Worm (Caenorhabditis elegans) whole organism, L1 larva: ENCODE data around the gene clec-232.
"Not testable (repeated sequence)": the region's sequence is repeated elsewhere in the genome, so short reads cannot be mapped to it uniquely, and the experiment has no call there.

Source experiments
- alr-1 ChIP-seq: fragments of 200-800 bp; sonication (Bioruptor generic); optimal IDR thresholded peaks from 2 replicates; lab custom pipeline; 2018; ENCODE audit warnings: borderline replicate concordance, mild to moderate bottlenecking, missing genetic modification characterization, missing compliant biosample characterization
- aly-2 ChIP-seq: fragments of 150-350 bp; optimal IDR thresholded peaks from 2 replicates; lab custom pipeline; 2014; ENCODE audit warnings: missing biosample characterization, missing genetic modification characterization
- ama-1 ChIP-seq: fragments of 150-350 bp; optimal IDR thresholded peaks from 2 replicates; lab custom pipeline; 2014
- ceh-88 ChIP-seq: fragments of 200-800 bp; sonication (Bioruptor generic); IDR thresholded peaks from 2 replicates; pipeline ENCODE4 v1.3.6; 2022; ENCODE audit warnings: missing genetic modification characterization, missing compliant biosample characterization
- efl-1 ChIP-seq, 4 experiments: fragments of 150-350 bp; optimal IDR thresholded peaks in 3 of 4; peaks in 1 of 4; 1 replicate in 1 of 4; 2 replicates in 3 of 4; lab custom pipeline; 2014; ENCODE audit warnings: missing biosample characterization in 2 of 4, missing genetic modification characterization in 2 of 4, missing genetic modification reagents in 2 of 4
- elt-2 ChIP-seq: sonication (generic microtip); optimal IDR thresholded peaks from 2 replicates; lab custom pipeline; 2016; ENCODE audit warnings: missing genetic modification characterization, mild to moderate bottlenecking, inconsistent platforms, missing compliant biosample characterization, missing genetic modification reagents
- fkh-4 ChIP-seq: sonication (generic microtip); optimal IDR thresholded peaks from 2 replicates; lab custom pipeline; 2016; ENCODE audit warnings: missing compliant biosample characterization, missing genetic modification characterization, borderline replicate concordance
- fkh-8 ChIP-seq: sonication (generic microtip); optimal IDR thresholded peaks from 2 replicates; lab custom pipeline; 2016; ENCODE audit warnings: mild to moderate bottlenecking, missing genetic modification characterization, missing compliant biosample characterization
- grh-1 ChIP-seq: fragments of 200-800 bp; sonication (Bioruptor generic); IDR thresholded peaks from 2 replicates; pipeline ENCODE4 v1.3.6; 2022; ENCODE audit warnings: missing genetic modification reagents, missing genetic modification characterization, missing compliant biosample characterization
- hpl-2 ChIP-seq: fragments of 150-350 bp; optimal IDR thresholded peaks from 2 replicates; lab custom pipeline; 2014; ENCODE audit warnings: missing biosample characterization, missing genetic modification reagents, missing genetic modification characterization
- irx-1 ChIP-seq: sonication (generic microtip); optimal IDR thresholded peaks from 2 replicates; lab custom pipeline; 2016; ENCODE audit warnings: missing genetic modification characterization, missing compliant biosample characterization
- isw-1 ChIP-seq: fragments of 200-800 bp; sonication (Bioruptor generic); IDR thresholded peaks from 2 replicates; pipeline ENCODE4 v1.3.6; 2022; ENCODE audit warnings: missing genetic modification characterization, missing compliant biosample characterization
- lin-15B ChIP-seq: fragments of 150-350 bp; sonication (generic microtip); optimal IDR thresholded peaks from 3 replicates; lab custom pipeline; 2014; ENCODE audit warnings: missing biosample characterization, missing genetic modification characterization
- lin-35 ChIP-seq, 2 experiments: fragments of 150-350 bp; optimal IDR thresholded peaks; 2 replicates each; lab custom pipeline; 2014; ENCODE audit warnings: missing biosample characterization in 2 of 2, missing genetic modification characterization in 2 of 2, missing genetic modification reagents in 2 of 2
- lir-3 ChIP-seq: sonication (generic microtip); optimal IDR thresholded peaks from 2 replicates; lab custom pipeline; 2016; ENCODE audit warnings: mild to moderate bottlenecking, missing genetic modification characterization, moderate library complexity, missing compliant biosample characterization; ENCODE audit not compliant: poor library complexity
- lsy-2 ChIP-seq, 2 experiments: fragments of 150-350 bp; optimal IDR thresholded peaks; 2 replicates each; lab custom pipeline; 2014; ENCODE audit warnings: missing biosample characterization in 2 of 2, missing genetic modification characterization in 2 of 2
- mef-2 ChIP-seq: fragments of 150-350 bp; optimal IDR thresholded peaks from 2 replicates; lab custom pipeline; 2014; ENCODE audit warnings: missing biosample characterization, missing genetic modification characterization
- nhr-11 ChIP-seq: fragments of 150-350 bp; optimal IDR thresholded peaks from 2 replicates; lab custom pipeline; 2014; ENCODE audit warnings: missing biosample characterization, missing genetic modification characterization
- nhr-19 ChIP-seq: fragments of 200-800 bp; sonication (Bioruptor generic); conservative IDR thresholded peaks from 2 replicates; pipeline ENCODE4 v1.3.6; 2022; ENCODE audit warnings: missing genetic modification characterization, missing compliant biosample characterization
- nhr-20 ChIP-seq: sonication (generic microtip); optimal IDR thresholded peaks from 2 replicates; lab custom pipeline; 2016; ENCODE audit warnings: mild to moderate bottlenecking, missing genetic modification characterization, missing compliant biosample characterization
- nhr-237 ChIP-seq: fragments of 150-350 bp; optimal IDR thresholded peaks from 2 replicates; lab custom pipeline; 2014; ENCODE audit warnings: missing biosample characterization, missing genetic modification characterization
- nhr-77 ChIP-seq: fragments of 150-350 bp; optimal IDR thresholded peaks from 2 replicates; lab custom pipeline; 2014; ENCODE audit warnings: missing biosample characterization, missing genetic modification characterization
- pax-3 ChIP-seq: fragments of 200-800 bp; sonication (Bioruptor generic); optimal IDR thresholded peaks from 2 replicates; lab custom pipeline; 2018; ENCODE audit warnings: mild to moderate bottlenecking, missing genetic modification characterization, moderate library complexity, missing compliant biosample characterization
- snpc-4 ChIP-seq: fragments of 150-350 bp; optimal IDR thresholded peaks from 2 replicates; lab custom pipeline; 2014; ENCODE audit warnings: missing biosample characterization, missing genetic modification characterization
- snu-23 ChIP-seq: sonication (generic microtip); optimal IDR thresholded peaks from 2 replicates; lab custom pipeline; 2016; ENCODE audit warnings: missing genetic modification characterization, missing compliant biosample characterization
- sox-4 ChIP-seq: sonication (generic microtip); optimal IDR thresholded peaks from 2 replicates; lab custom pipeline; 2016; ENCODE audit warnings: missing genetic modification characterization, missing compliant biosample characterization
- swsn-7 ChIP-seq: sonication (generic microtip); optimal IDR thresholded peaks from 2 replicates; lab custom pipeline; 2016; ENCODE audit warnings: missing genetic modification characterization, missing compliant biosample characterization
- tbx-2 ChIP-seq: sonication (generic microtip); optimal IDR thresholded peaks from 2 replicates; lab custom pipeline; 2016; ENCODE audit warnings: missing genetic modification characterization, missing compliant biosample characterization
- zag-1 ChIP-seq: fragments of 150-350 bp; optimal IDR thresholded peaks from 2 replicates; lab custom pipeline; 2014; ENCODE audit warnings: missing biosample characterization, missing genetic modification characterization
- ztf-11 ChIP-seq, 2 experiments: sonication (generic microtip); optimal IDR thresholded peaks; 2 replicates each; lab custom pipeline; 2016 to 2017; ENCODE audit warnings: missing genetic modification characterization in 2 of 2, missing biosample characterization in 1 of 2, missing compliant biosample characterization in 1 of 2

Gene clec-232

ce11 chrV:15972484-15972883 is 3.5 kb upstream of the clec-232 start, which contains the start of gene sru-23:
Gene sru-23, minus strand, starts transcription at chrV:15972584.
- TF ChIP-seq elt-2 (tag; lab: Kevin White, UChicago) (no peak), lir-3 (tag; lab: Kevin White, UChicago) (no peak), nhr-11 (tag; lab: Kevin White, UChicago) (no peak), fkh-4 (tag; lab: Kevin White, UChicago) (no peak), irx-1 (tag; lab: Kevin White, UChicago) (no peak)
- TF ChIP-seq, all 84 proteins: peak for 0

- no peak for TF ChIP-seq grh-1 (GFP tag; lab: Robert Waterston, UW)
- no peak for TF ChIP-seq efl-1 (optimal IDR thresholded peaks at IDR 0.05; lab: Kevin White, UChicago)
- peak in 1 of 2 experiments; percentile 7 for TF ChIP-seq efl-1 (GFP tag; optimal IDR thresholded peaks at IDR 0.05 in 1 of 2; lab: Kevin White, UChicago)
Measured at ce11 chrV:15974836-15975235, 1.1 kb upstream of the clec-232 start, which contains the start of gene sru-22. Gene sru-22, minus strand, starts transcription at chrV:15974936.

ce11 chrV:15978232-15978764 is 2.4 kb downstream of the clec-232 start, which contains the start of gene oac-20:
Gene oac-20, plus strand, starts transcription at chrV:15978714.
- TF ChIP-seq snu-23 (GFP tag; lab: Kevin White, UChicago) (no peak), elt-2 (tag; lab: Kevin White, UChicago) (peak; percentile 84)

- TF ChIP-seq snpc-4 (tag; lab: Kevin White, UChicago) (peak; percentile 67), swsn-7 (tag; lab: Kevin White, UChicago) (no peak), elt-2 (tag; lab: Kevin White, UChicago) (peak; percentile 72), lin-35 (GFP tag; optimal IDR thresholded peaks at IDR 0.05; lab: Kevin White, UChicago) (peak in 1 of 2 experiments; percentile 12)
Measured at ce11 chrV:15982733-15983344, 6.9 kb downstream of the clec-232 start, which contains the start of the genes fbxa-99 and F36G9.13. Gene fbxa-99, minus strand, starts transcription at chrV:15982854. Gene F36G9.13, plus strand, starts transcription at chrV:15983294.

ce11 chrV:15988074-15988473 is 12.1 kb downstream of the clec-232 start, which contains the start of gene F36G9.15:
Gene F36G9.15, minus strand, starts transcription at chrV:15988174.
- TF ChIP-seq ztf-11 (tag; optimal IDR thresholded peaks at IDR 0.05; lab: Kevin White, UChicago) (no peak), sox-4 (no peak), zag-1 (no peak), elt-2 (tag; lab: Kevin White, UChicago) (no peak), nhr-20 (tag; lab: Kevin White, UChicago) (no peak), fkh-8 (tag; lab: Kevin White, UChicago) (no peak), isw-1 (GFP tag; lab: Robert Waterston, UW) (no peak), tbx-2 (tag; lab: Kevin White, UChicago) (no peak), mef-2 (tag; lab: Kevin White, UChicago) (no peak), hpl-2 (GFP tag; lab: Kevin White, UChicago) (no peak), ceh-88 (GFP tag; lab: Robert Waterston, UW) (no peak), alr-1 (no peak), nhr-19 (GFP tag; lab: Robert Waterston, UW) (no peak), aly-2 (tag; lab: Kevin White, UChicago) (no peak), lir-3 (tag; lab: Kevin White, UChicago) (no peak), lsy-2 (tag; optimal IDR thresholded peaks at IDR 0.05; lab: Kevin White, UChicago) (no peak), ama-1 (lab: Kevin White, UChicago) (no peak), snu-23 (GFP tag; lab: Kevin White, UChicago) (no peak), pax-3 (tag; lab: Kevin White, UChicago) (no peak), nhr-77 (no peak)

DNA sequence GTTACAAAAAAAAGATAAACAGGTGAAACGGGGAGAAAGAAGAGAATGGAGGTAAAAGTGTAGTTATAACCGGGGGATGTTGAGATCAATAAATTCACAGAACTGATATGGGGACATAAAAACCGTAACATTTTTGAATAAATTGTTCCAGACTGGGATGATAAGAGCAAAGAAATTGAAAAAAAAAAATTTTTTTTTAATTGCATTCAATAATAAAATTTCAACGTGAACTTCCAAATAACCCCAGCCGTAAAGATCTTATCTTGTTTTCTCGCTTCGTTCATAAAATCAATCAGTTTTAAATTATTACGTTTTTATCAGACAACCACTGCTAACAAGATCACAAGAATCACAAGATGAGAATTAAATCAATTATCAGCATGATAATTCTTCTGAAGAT is 15.9 kb downstream of the clec-232 start, which contains the start of gene C06C6.7:
C06C6.7 (plus strand) TSS at position 301 of the 400 bp plus-strand sequence.
- TF ChIP-seq aly-2, nhr-237, lin-15B (tag; lab: Kevin White, UChicago): not testable (repeated sequence)
